Fruit fly (Drosophila melanogaster) whole organism, embryonic: Measurements from ENCODE around the gene dpr20.

Experiments
- Bgb ChIP-seq: fragments of 200-800 bp; sonication (Bioruptor generic); IDR thresholded peaks from 2 replicates; pipeline ENCODE4 v1.3.6; 2022; ENCODE audit warnings: missing biosample characterization, missing genetic modification characterization; ENCODE audit not compliant: partially characterized antibody
- Blimp-1 ChIP-seq: fragments of 200-800 bp; sonication (Bioruptor generic); optimal IDR thresholded peaks from 3 replicates; lab custom pipeline; 2018; ENCODE audit warnings: missing biosample characterization, missing genetic modification characterization, mild to moderate bottlenecking, moderate library complexity, missing genetic modification reagents
- CG11398 ChIP-seq: fragments of 200-800 bp; sonication (Bioruptor generic); optimal IDR thresholded peaks from 2 replicates; lab custom pipeline; 2016; ENCODE audit warnings: missing biosample characterization, missing genetic modification characterization
- CG12071 ChIP-seq: fragments of 200-800 bp; sonication (Bioruptor generic); optimal IDR thresholded peaks from 3 replicates; lab custom pipeline; 2018; ENCODE audit warnings: missing biosample characterization, mild to moderate bottlenecking, missing genetic modification characterization
- CG13287 ChIP-seq: fragments of 200-800 bp; sonication (Bioruptor generic); IDR thresholded peaks from 2 replicates; pipeline ENCODE4 v1.3.6; 2022; ENCODE audit warnings: missing biosample characterization, missing genetic modification characterization; ENCODE audit not compliant: partially characterized antibody
- CG17359 ChIP-seq: fragments of 200-800 bp; sonication (Bioruptor generic); optimal IDR thresholded peaks from 3 replicates; lab custom pipeline; 2018; ENCODE audit warnings: missing biosample characterization, mild to moderate bottlenecking, missing genetic modification characterization, moderate library complexity
- CG18599 ChIP-seq: fragments of 200-800 bp; sonication (Bioruptor generic); optimal IDR thresholded peaks from 3 replicates; lab custom pipeline; 2017; ENCODE audit warnings: missing biosample characterization, missing genetic modification characterization, mild to moderate bottlenecking, moderate library complexity, missing genetic modification reagents
- CG2120 ChIP-seq: fragments of 200-800 bp; sonication (Bioruptor generic); optimal IDR thresholded peaks from 3 replicates; lab custom pipeline; 2016; ENCODE audit warnings: missing biosample characterization, missing genetic modification characterization
- CG2202 ChIP-seq: fragments of 200-800 bp; sonication (Bioruptor generic); optimal IDR thresholded peaks from 2 replicates; lab custom pipeline; 2018; ENCODE audit warnings: missing biosample characterization, mild to moderate bottlenecking, missing genetic modification characterization
- CG2889 ChIP-seq: fragments of 200-800 bp; sonication (Bioruptor generic); IDR thresholded peaks from 3 replicates; pipeline ENCODE4 v1.3.6; 2022; ENCODE audit warnings: missing biosample characterization, missing genetic modification characterization
- CG3065 ChIP-seq: fragments of 200-800 bp; sonication (Bioruptor generic); optimal IDR thresholded peaks from 2 replicates; lab custom pipeline; 2016; ENCODE audit warnings: missing biosample characterization, missing genetic modification characterization
- CG31441 ChIP-seq: fragments of 200-800 bp; sonication (Bioruptor generic); IDR thresholded peaks from 2 replicates; pipeline ENCODE4 v1.3.6; 2022; ENCODE audit warnings: missing biosample characterization, missing genetic modification characterization
- CG6175 ChIP-seq: fragments of 200-800 bp; sonication (Bioruptor generic); IDR thresholded peaks from 3 replicates; pipeline ENCODE4 v1.3.6; 2022; ENCODE audit warnings: missing biosample characterization, missing genetic modification characterization
- CG7556 ChIP-seq: fragments of 200-800 bp; sonication (Bioruptor generic); optimal IDR thresholded peaks from 2 replicates; lab custom pipeline; 2017; ENCODE audit warnings: missing biosample characterization, mild to moderate bottlenecking, missing genetic modification characterization
- CG7963 ChIP-seq: fragments of 200-800 bp; sonication (Bioruptor generic); IDR thresholded peaks from 3 replicates; pipeline ENCODE4 v1.3.6; 2022; ENCODE audit warnings: missing biosample characterization, missing genetic modification characterization; ENCODE audit not compliant: partially characterized antibody
- CG8290 ChIP-seq, 3 experiments: fragments of 200-800 bp; sonication (Bioruptor generic); optimal IDR thresholded peaks; 2 replicates each; lab custom pipeline; 2016 to 2019; ENCODE audit warnings: missing biosample characterization in 3 of 3, missing genetic modification characterization in 3 of 3, mild to moderate bottlenecking in 2 of 3, moderate library complexity in 1 of 3
- Chrac-16 ChIP-seq: fragments of 200-800 bp; sonication (Bioruptor generic); optimal IDR thresholded peaks from 3 replicates; lab custom pipeline; 2016; ENCODE audit warnings: missing biosample characterization, missing genetic modification characterization
- CoRest ChIP-seq: fragments of 200-800 bp; sonication (Bioruptor generic); optimal IDR thresholded peaks from 3 replicates; lab custom pipeline; 2018; ENCODE audit warnings: missing biosample characterization, mild to moderate bottlenecking, missing genetic modification characterization, moderate library complexity
- CrebB ChIP-seq: fragments of 200-800 bp; sonication (Bioruptor generic); optimal IDR thresholded peaks from 3 replicates; lab custom pipeline; 2018; ENCODE audit warnings: missing biosample characterization, mild to moderate bottlenecking, missing genetic modification characterization
- Dek ChIP-seq: fragments of 200-800 bp; sonication (Bioruptor generic); optimal IDR thresholded peaks from 3 replicates; lab custom pipeline; 2019; ENCODE audit warnings: missing biosample characterization, mild to moderate bottlenecking, missing genetic modification characterization, moderate library complexity
- Dp ChIP-seq: fragments of 200-800 bp; sonication (Bioruptor generic); optimal IDR thresholded peaks from 2 replicates; lab custom pipeline; 2018; ENCODE audit warnings: missing biosample characterization, mild to moderate bottlenecking, missing genetic modification characterization, moderate library complexity
- Fer2 ChIP-seq: fragments of 200-800 bp; sonication (Bioruptor generic); optimal IDR thresholded peaks from 2 replicates; lab custom pipeline; 2018; ENCODE audit warnings: missing biosample characterization, mild to moderate bottlenecking, missing genetic modification characterization, moderate library complexity
- Fer3 ChIP-seq: fragments of 200-800 bp; sonication (Bioruptor generic); optimal IDR thresholded peaks from 2 replicates; lab custom pipeline; 2018; ENCODE audit warnings: missing biosample characterization, mild to moderate bottlenecking, missing genetic modification characterization, moderate library complexity
- Lhr ChIP-seq: fragments of 200-800 bp; sonication (Bioruptor generic); optimal IDR thresholded peaks from 3 replicates; lab custom pipeline; 2017; ENCODE audit warnings: mild to moderate bottlenecking, missing biosample characterization, missing genetic modification reagents, missing genetic modification characterization
- Myb ChIP-seq: fragments of 200-800 bp; sonication (Bioruptor generic); optimal IDR thresholded peaks from 2 replicates; lab custom pipeline; 2016; ENCODE audit warnings: missing biosample characterization, missing genetic modification characterization
- Rx ChIP-seq: fragments of 200-800 bp; sonication (Bioruptor generic); IDR thresholded peaks from 2 replicates; pipeline ENCODE4 v1.3.6; 2022; ENCODE audit warnings: missing biosample characterization, missing genetic modification characterization
- Vsx1 ChIP-seq: fragments of 200-800 bp; sonication (Bioruptor generic); optimal IDR thresholded peaks from 2 replicates; lab custom pipeline; 2017; ENCODE audit warnings: missing biosample characterization, mild to moderate bottlenecking, missing genetic modification characterization, missing genetic modification reagents
- Xrp1 ChIP-seq: fragments of 200-800 bp; sonication (Bioruptor generic); IDR thresholded peaks from 2 replicates; pipeline ENCODE4 v1.3.6; 2022; ENCODE audit warnings: missing biosample characterization, missing genetic modification characterization
- aop ChIP-seq: fragments of 200-800 bp; sonication (Bioruptor generic); IDR thresholded peaks from 2 replicates; pipeline ENCODE4 v1.3.6; 2022; ENCODE audit warnings: missing biosample characterization, missing genetic modification characterization
- chm ChIP-seq: fragments of 200-800 bp; sonication (Bioruptor generic); IDR thresholded peaks from 2 replicates; pipeline ENCODE4 v1.3.6; 2022; ENCODE audit warnings: missing biosample characterization, missing genetic modification characterization
- corto ChIP-seq: fragments of 200-800 bp; sonication (Bioruptor generic); optimal IDR thresholded peaks from 2 replicates; lab custom pipeline; 2016; ENCODE audit warnings: missing biosample characterization, mild to moderate bottlenecking, missing genetic modification characterization, moderate library complexity
- danr ChIP-seq: fragments of 200-800 bp; sonication (Bioruptor generic); IDR thresholded peaks from 2 replicates; pipeline ENCODE4 v1.3.6; 2022; ENCODE audit warnings: missing biosample characterization, missing genetic modification characterization
- ems ChIP-seq: fragments of 200-800 bp; sonication (Bioruptor generic); optimal IDR thresholded peaks from 3 replicates; lab custom pipeline; 2016; ENCODE audit warnings: missing biosample characterization, missing genetic modification characterization
- ewg ChIP-seq: fragments of 200-800 bp; sonication (Bioruptor generic); optimal IDR thresholded peaks from 3 replicates; lab custom pipeline; 2017; ENCODE audit warnings: mild to moderate bottlenecking, missing biosample characterization, missing genetic modification reagents, missing genetic modification characterization
- ind ChIP-seq: fragments of 200-800 bp; sonication (Bioruptor generic); optimal IDR thresholded peaks from 3 replicates; lab custom pipeline; 2016; ENCODE audit warnings: missing biosample characterization, missing genetic modification characterization
- insv ChIP-seq, 2 experiments: fragments of 200-800 bp; sonication (Bioruptor generic); optimal IDR thresholded peaks; 3 replicates each; lab custom pipeline; 2016 to 2018; ENCODE audit warnings: missing biosample characterization in 2 of 2, missing genetic modification characterization in 2 of 2
- jigr1 ChIP-seq: fragments of 200-800 bp; sonication (Bioruptor generic); IDR thresholded peaks from 3 replicates; pipeline ENCODE4 v1.3.6; 2022; ENCODE audit warnings: missing biosample characterization, missing genetic modification characterization
- mirr ChIP-seq: fragments of 200-800 bp; sonication (Bioruptor generic); optimal IDR thresholded peaks from 3 replicates; lab custom pipeline; 2018; ENCODE audit warnings: missing biosample characterization, mild to moderate bottlenecking, missing genetic modification characterization
- mld ChIP-seq: fragments of 200-800 bp; sonication (Bioruptor generic); IDR thresholded peaks from 3 replicates; pipeline ENCODE4 v1.3.6; 2022; ENCODE audit warnings: missing biosample characterization, missing genetic modification characterization; ENCODE audit not compliant: partially characterized antibody
- org-1 ChIP-seq: fragments of 200-800 bp; sonication (Bioruptor generic); optimal IDR thresholded peaks from 2 replicates; lab custom pipeline; 2017; ENCODE audit warnings: missing biosample characterization, missing genetic modification characterization
- p53 ChIP-seq: fragments of 200-800 bp; sonication (Bioruptor generic); optimal IDR thresholded peaks from 2 replicates; lab custom pipeline; 2016; ENCODE audit warnings: missing biosample characterization, missing genetic modification characterization
- psq ChIP-seq: fragments of 200-800 bp; sonication (Bioruptor generic); optimal IDR thresholded peaks from 2 replicates; lab custom pipeline; 2017; ENCODE audit warnings: missing biosample characterization, missing genetic modification characterization
- row ChIP-seq: fragments of 200-800 bp; sonication (Bioruptor generic); IDR thresholded peaks from 3 replicates; pipeline ENCODE4 v1.3.6; 2022; ENCODE audit warnings: missing biosample characterization, missing genetic modification characterization
- toy ChIP-seq: fragments of 200-800 bp; sonication (Bioruptor generic); IDR thresholded peaks from 2 replicates; pipeline ENCODE4 v1.3.6; 2022; ENCODE audit warnings: missing biosample characterization, missing genetic modification characterization
- tup ChIP-seq: fragments of 200-800 bp; sonication (Bioruptor generic); optimal IDR thresholded peaks from 2 replicates; lab custom pipeline; 2016; ENCODE audit warnings: missing biosample characterization, mild to moderate bottlenecking, missing genetic modification characterization, moderate library complexity
- vfl ChIP-seq: fragments of 200-800 bp; sonication (Bioruptor generic); optimal IDR thresholded peaks from 2 replicates; lab custom pipeline; 2016; ENCODE audit warnings: missing biosample characterization, missing genetic modification characterization
- wor ChIP-seq: fragments of 200-800 bp; sonication (Bioruptor generic); IDR thresholded peaks from 2 replicates; pipeline ENCODE4 v1.3.6; 2022; ENCODE audit warnings: missing biosample characterization, missing genetic modification characterization
- z ChIP-seq: fragments of 200-800 bp; sonication (Bioruptor generic); IDR thresholded peaks from 3 replicates; pipeline ENCODE4 v1.3.6; 2022; ENCODE audit warnings: missing biosample characterization, missing genetic modification characterization
- zen ChIP-seq: fragments of 200-800 bp; sonication (Bioruptor generic); optimal IDR thresholded peaks from 3 replicates; lab custom pipeline; 2018; ENCODE audit warnings: missing biosample characterization, mild to moderate bottlenecking, missing genetic modification characterization, moderate library complexity
- zf30C ChIP-seq: fragments of 200-800 bp; sonication (Bioruptor generic); optimal IDR thresholded peaks from 3 replicates; lab custom pipeline; 2018; ENCODE audit warnings: missing biosample characterization, mild to moderate bottlenecking, missing genetic modification characterization

Gene dpr20

dm6 chr3L:904364-904763 lies 47.3 kb upstream of the dpr20 start (continued):
- TF ChIP-seq CG2202 (tag; lab: Kevin White, UChicago) (peak; percentile 72), wor (GFP tag; lab: Robert Waterston, UW) (0 out of 2 replicates have a peak, but pooled peaks have one; percentile 23), mld (no peak), CoRest (tag; lab: Kevin White, UChicago) (peak; percentile 72), CG18599 (peak; percentile 52), corto (peak; percentile 1), Fer2 (no peak), ems (GFP tag; lab: Kevin White, UChicago) (no peak), insv (GFP tag; optimal IDR thresholded peaks at IDR 0.05; lab: Kevin White, UChicago) (no peak), Blimp-1 (GFP tag; lab: Kevin White, UChicago) (peak; percentile 70), Xrp1 (GFP tag; lab: Robert Waterston, UW) (peak; percentile 87), jigr1 (GFP tag; lab: Robert Waterston, UW) (no peak), CG17359 (tag; lab: Kevin White, UChicago) (peak; percentile 54), Lhr (GFP tag; lab: Kevin White, UChicago) (peak; percentile 38), vfl (GFP tag; lab: Kevin White, UChicago) (no peak), danr (GFP tag; lab: Robert Waterston, UW) (0 out of 2 replicates have a peak, but pooled peaks have one; percentile 19), zf30C (GFP tag; lab: Kevin White, UChicago) (peak; percentile 81), chm (GFP tag; lab: Robert Waterston, UW) (peak; percentile 72; the same call in 1 of the 2 replicates), CG6175 (no peak), CG31441 (peak; percentile 53; the same call in 1 of the 2 replicates), row (GFP tag; lab: Robert Waterston, UW) (peak; percentile 76), Myb (GFP tag; lab: Kevin White, UChicago) (no peak), Dek (no peak), mirr (GFP tag; lab: Kevin White, UChicago) (no peak), Vsx1 (GFP tag; lab: Kevin White, UChicago) (no peak), psq (GFP tag; lab: Kevin White, UChicago) (no peak), CG11398 (GFP tag; lab: Kevin White, UChicago) (no peak), CG8290 (GFP tag; optimal IDR thresholded peaks at IDR 0.05; lab: Kevin White, UChicago) (peak; percentile 24), CG8290 (tag; optimal IDR thresholded peaks at IDR 0.05; lab: Kevin White, UChicago) (peak in 1 of 2 experiments; percentile 50), aop (GFP tag; lab: Robert Waterston, UW) (no peak), tup (GFP tag; lab: Kevin White, UChicago) (no peak), CG7556 (peak; percentile 24), org-1 (GFP tag; lab: Kevin White, UChicago) (peak; percentile 41), CG3065 (GFP tag; lab: Kevin White, UChicago) (peak; percentile 36), CG13287 (GFP tag; lab: Robert Waterston, UW) (no peak), CrebB (tag; lab: Kevin White, UChicago) (peak; percentile 8), ind (peak; percentile 58), p53 (GFP tag; lab: Kevin White, UChicago) (no peak), ewg (GFP tag; lab: Kevin White, UChicago) (peak; percentile 46), CG2889 (GFP tag; lab: Robert Waterston, UW) (no peak), zen (tag; lab: Kevin White, UChicago) (peak; percentile 58), CG7963 (GFP tag; lab: Robert Waterston, UW) (no peak), toy (no peak), Fer3 (tag; lab: Kevin White, UChicago) (no peak), Dp (GFP tag; lab: Kevin White, UChicago) (no peak), z (no peak), Bgb (GFP tag; lab: Robert Waterston, UW) (no peak), CG12071 (GFP tag; lab: Kevin White, UChicago) (no peak), Rx (peak; percentile 46; the same call in 1 of the 2 replicates), CG2120 (GFP tag; lab: Kevin White, UChicago) (no peak), Chrac-16 (GFP tag; lab: Kevin White, UChicago) (peak; percentile 46)
